Worm (Caenorhabditis elegans): Measurements from ENCODE around the gene hpo-26.
A peak's percentile ranks its signal among the peaks of the same experiment; 100 is the strongest.

hpo-26 gene

DNA sequence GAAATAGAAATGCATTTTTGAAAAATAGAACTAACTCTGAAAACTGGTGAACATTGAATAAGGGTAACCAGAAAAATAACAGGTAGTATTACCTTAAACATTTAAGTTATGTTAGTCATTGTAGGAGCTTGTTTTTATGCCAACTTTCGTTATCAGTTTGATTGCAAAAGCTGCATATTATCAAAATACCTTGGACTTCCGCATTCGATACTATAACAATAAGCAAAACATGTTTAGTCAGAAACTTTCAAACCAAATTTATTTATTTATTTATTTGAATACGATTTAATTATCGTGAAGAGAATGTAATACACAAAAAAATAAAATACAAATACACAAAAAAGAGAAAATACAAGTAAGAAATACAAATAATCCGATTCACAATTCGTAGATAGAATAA, 21.4 kb upstream of the hpo-26 start, which contains the start of gene K04A8.19:
Gene K04A8.19, minus strand, starts transcription at position 101 of the 400 bp plus-strand sequence.
- TF ChIP-seq hmg-1.1 (GFP tag; IDR thresholded peaks at IDR 0.05): no peak
- TF ChIP-seq mxl-2 (GFP tag; conservative IDR thresholded peaks at IDR 0.05): no peak
- TF ChIP-seq nhr-10 (tag; optimal IDR thresholded peaks at IDR 0.05): no peak
- TF ChIP-seq lsy-2 (tag; optimal IDR thresholded peaks at IDR 0.05): no peak
- TF ChIP-seq hlh-11 (tag; optimal IDR thresholded peaks at IDR 0.05): no peak
- no peak for TF ChIP-seq lir-3 (tag; optimal IDR thresholded peaks at IDR 0.05)
- TF ChIP-seq nhr-48 (tag; optimal IDR thresholded peaks at IDR 0.05): no peak
- TF ChIP-seq rbr-2 (tag; optimal IDR thresholded peaks at IDR 0.05): no peak
- TF ChIP-seq ctbp-1 (GFP tag; IDR thresholded peaks at IDR 0.05): no peak
- no peak for TF ChIP-seq nhr-41 (GFP tag; IDR thresholded peaks at IDR 0.05)
- no peak for TF ChIP-seq daf-16 (GFP tag; optimal IDR thresholded peaks at IDR 0.05)
- no peak for TF ChIP-seq daf-16 (tag; optimal IDR thresholded peaks at IDR 0.05)
- no peak for TF ChIP-seq snpc-1.2 (GFP tag; IDR thresholded peaks at IDR 0.05)
- no peak for TF ChIP-seq ZK337.2 (GFP tag; IDR thresholded peaks at IDR 0.05)
- no peak for TF ChIP-seq lim-7 (GFP tag; IDR thresholded peaks at IDR 0.05)
- no peak for TF ChIP-seq lin-15B (tag; optimal IDR thresholded peaks at IDR 0.05)
- TF ChIP-seq F37D6.2 (tag; optimal IDR thresholded peaks at IDR 0.05): no peak
- TF ChIP-seq dmd-9 (GFP tag; IDR thresholded peaks at IDR 0.05): no peak
- no peak for TF ChIP-seq Y105C5A.15 (GFP tag; IDR thresholded peaks at IDR 0.05)
- no peak for TF ChIP-seq lin-29 (GFP tag; IDR thresholded peaks at IDR 0.05)

DNA sequence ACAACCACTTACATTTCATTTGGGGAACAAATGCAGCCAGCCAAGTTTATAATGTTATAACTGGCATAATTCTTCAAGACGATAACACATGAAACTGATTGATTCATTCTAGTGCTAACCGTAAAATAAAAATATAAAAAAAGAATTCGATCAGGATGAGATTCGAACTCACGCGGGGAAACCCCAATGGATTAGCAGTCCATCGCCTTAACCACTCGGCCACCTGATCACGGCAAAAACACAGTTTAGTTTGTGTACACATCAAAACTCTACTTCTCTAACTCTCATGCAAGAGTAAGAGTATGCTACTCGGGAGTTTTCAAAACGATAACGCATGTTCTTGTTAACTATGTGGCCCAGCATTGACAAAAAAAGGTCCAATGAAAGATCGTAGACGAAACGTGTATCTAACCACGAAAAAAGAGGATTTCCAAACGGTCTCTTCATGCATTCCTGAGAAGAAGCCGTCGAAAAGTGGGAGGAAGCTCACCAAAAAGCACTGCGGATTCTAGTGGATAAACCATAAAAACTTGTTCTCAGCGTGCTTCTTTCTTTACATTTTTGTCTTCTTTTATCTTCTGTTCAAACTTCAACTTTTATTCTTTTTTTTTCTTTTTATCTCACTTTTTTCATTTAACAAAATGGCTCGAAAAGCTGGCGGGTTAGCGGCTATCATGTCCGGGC, 19.0 kb upstream of the hpo-26 start, which contains the start of gene twk-10:
Gene twk-10, plus strand, starts transcription at position 634 of the 684 bp plus-strand sequence.
- no peak for TF ChIP-seq mes-2 (tag; optimal IDR thresholded peaks at IDR 0.05; ENCODE audit: poor library complexity, severe bottlenecking)
- TF ChIP-seq lin-38 (GFP tag; IDR thresholded peaks at IDR 0.05): no peak
- peak; percentile 76; the same call in 1 of the 2 replicates for TF ChIP-seq pha-4 (GFP tag; IDR thresholded peaks at IDR 0.05)
- no peak for TF ChIP-seq pha-4 (tag; optimal IDR thresholded peaks at IDR 0.05)
- peak; percentile 83 for TF ChIP-seq tra-1 (GFP tag; IDR thresholded peaks at IDR 0.05)
- no peak for TF ChIP-seq lir-3 (tag; optimal IDR thresholded peaks at IDR 0.05)
- TF ChIP-seq nhr-48 (tag; optimal IDR thresholded peaks at IDR 0.05): no peak
- TF ChIP-seq Y48G9A.11 (GFP tag; IDR thresholded peaks at IDR 0.05): peak; percentile 69; the same call in 1 of the 2 replicates
- 0 out of 2 replicates have a peak, but pooled peaks have one; percentile 62 for TF ChIP-seq F44E2.7 (GFP tag; IDR thresholded peaks at IDR 0.05)
- TF ChIP-seq php-3 (GFP tag; IDR thresholded peaks at IDR 0.05): no peak
- peak; percentile 26 for TF ChIP-seq nhr-28 (tag; optimal IDR thresholded peaks at IDR 0.05)
- TF ChIP-seq ZK337.2 (GFP tag; IDR thresholded peaks at IDR 0.05): peak; percentile 70; the same call in 1 of the 2 replicates
- TF ChIP-seq unc-130 (GFP tag; optimal IDR thresholded peaks at IDR 0.05): peak; percentile 21
- TF ChIP-seq dve-1 (tag; optimal IDR thresholded peaks at IDR 0.05; ENCODE audit: insufficient read depth): peak; percentile 63
- TF ChIP-seq lsy-2 (tag; optimal IDR thresholded peaks at IDR 0.05): no peak
- TF ChIP-seq ceh-44 (GFP tag; IDR thresholded peaks at IDR 0.05): peak; percentile 70; the same call in 1 of the 2 replicates
- TF ChIP-seq daf-12 (tag; optimal IDR thresholded peaks at IDR 0.05): no peak
- TF ChIP-seq arid-1 (GFP tag; conservative IDR thresholded peaks at IDR 0.05): peak; percentile 64; the same call in 1 of the 2 replicates
- TF ChIP-seq daf-19 (GFP tag; conservative IDR thresholded peaks at IDR 0.05): 0 out of 2 replicates have a peak, but pooled peaks have one; percentile 63
- peak; percentile 76; the same call in 1 of the 2 replicates for TF ChIP-seq dmd-8 (GFP tag; IDR thresholded peaks at IDR 0.05)
- TF ChIP-seq hmg-1.1 (GFP tag; IDR thresholded peaks at IDR 0.05): peak; percentile 41; the same call in 1 of the 2 replicates
- no peak for TF ChIP-seq spr-3 (GFP tag; optimal IDR thresholded peaks at IDR 0.05)
- TF ChIP-seq ceh-20 (GFP tag; IDR thresholded peaks at IDR 0.05): no peak
- TF ChIP-seq nhr-111 (GFP tag; optimal IDR thresholded peaks at IDR 0.05): peak; percentile 21
- TF ChIP-seq zip-2 (tag; optimal IDR thresholded peaks at IDR 0.05): no peak
- TF ChIP-seq lin-15B (tag; optimal IDR thresholded peaks at IDR 0.05): no peak
- no peak for TF ChIP-seq sdz-12 (GFP tag; optimal IDR thresholded peaks at IDR 0.05)
- TF ChIP-seq daf-16 (GFP tag; optimal IDR thresholded peaks at IDR 0.05): peak in 1 of 2 experiments; percentile 62
- peak; percentile 46 for TF ChIP-seq daf-16 (tag; optimal IDR thresholded peaks at IDR 0.05)
- no peak for TF ChIP-seq nhr-6 (tag; optimal IDR thresholded peaks at IDR 0.05)
- TF ChIP-seq pqm-1 (tag; optimal IDR thresholded peaks at IDR 0.05): no peak
- TF ChIP-seq dpl-1 (GFP tag; optimal IDR thresholded peaks at IDR 0.05): no peak
- no peak for TF ChIP-seq spr-1 (tag; optimal IDR thresholded peaks at IDR 0.05)
- TF ChIP-seq mdt-29 (GFP tag; IDR thresholded peaks at IDR 0.05): peak; percentile 64; the same call in 1 of the 2 replicates
- TF ChIP-seq ama-1 (optimal IDR thresholded peaks at IDR 0.05): no peak
- no peak for TF ChIP-seq ztf-11 (tag; optimal IDR thresholded peaks at IDR 0.05)
- TF ChIP-seq dmd-9 (GFP tag; IDR thresholded peaks at IDR 0.05): 0 out of 2 replicates have a peak, but pooled peaks have one; percentile 70
